Fruit fly (Drosophila melanogaster): ENCODE measurements around the gene Daxx.

Gene Daxx

dm6 chr2L:6448334-6448703 lies 32.4 kb upstream of the Daxx start, which contains the start of gene Acox3 (continued):
- no peak for TF ChIP-seq CG11560 (tag; IDR thresholded peaks at IDR 0.05)
- TF ChIP-seq wek (GFP tag; optimal IDR thresholded peaks at IDR 0.05) = no peak
- TF ChIP-seq hkb (optimal IDR thresholded peaks at IDR 0.05) = no peak
- TF ChIP-seq hkb (GFP tag; IDR thresholded peaks at IDR 0.05) = no peak
- TF ChIP-seq CG14710 (tag; optimal IDR thresholded peaks at IDR 0.05) = peak; percentile 59
- TF ChIP-seq Ptx1 (GFP tag; IDR thresholded peaks at IDR 0.05) = no peak
- no peak for TF ChIP-seq CG9437 (GFP tag; optimal IDR thresholded peaks at IDR 0.05)
- no peak for TF ChIP-seq CrebB (tag; optimal IDR thresholded peaks at IDR 0.05)
- TF ChIP-seq CG17361 (GFP tag; IDR thresholded peaks at IDR 0.05) = 0 out of 3 replicates have a peak, but pooled peaks have one; percentile 24
- TF ChIP-seq CG18599 (GFP tag; optimal IDR thresholded peaks at IDR 0.05) = no peak
- peak; percentile 39 for TF ChIP-seq CG10267 (tag; optimal IDR thresholded peaks at IDR 0.05)
- TF ChIP-seq ken (GFP tag; IDR thresholded peaks at IDR 0.05) = no peak
- no peak for TF ChIP-seq gsb-n (tag; optimal IDR thresholded peaks at IDR 0.05)
- peak; percentile 2 for TF ChIP-seq Vsx1 (GFP tag; optimal IDR thresholded peaks at IDR 0.05)
- no peak for TF ChIP-seq pho (GFP tag; optimal IDR thresholded peaks at IDR 0.05)
- no peak for TF ChIP-seq pb (GFP tag; optimal IDR thresholded peaks at IDR 0.05)
- TF ChIP-seq sens (GFP tag) = peak; percentile 41
- TF ChIP-seq YL-1 (GFP tag; optimal IDR thresholded peaks at IDR 0.05) = peak; percentile 43
- no peak for TF ChIP-seq br (optimal IDR thresholded peaks at IDR 0.05)
- peak in 1 of 2 experiments; percentile 81 for TF ChIP-seq Pdp1 (GFP tag; optimal IDR thresholded peaks at IDR 0.05)
- TF ChIP-seq CG17829 (tag; optimal IDR thresholded peaks at IDR 0.05) = peak; percentile 27
- TF ChIP-seq sima (GFP tag; optimal IDR thresholded peaks at IDR 0.05) = no peak
- peak; percentile 6 for TF ChIP-seq BEAF-32 (GFP tag; optimal IDR thresholded peaks at IDR 0.05)

- TF ChIP-seq CG32767 (GFP tag; IDR thresholded peaks at IDR 0.05) (no peak), CG9932 (GFP tag; IDR thresholded peaks at IDR 0.05) (no peak), Mrtf (GFP tag; IDR thresholded peaks at IDR 0.05) (no peak), sens (GFP tag) (peak; percentile 26), CG8281 (tag; optimal IDR thresholded peaks at IDR 0.05) (no peak), Med (GFP tag) (peak; percentile 43), NK7.1 (GFP tag; optimal IDR thresholded peaks at IDR 0.05) (no peak), CG1024 (GFP tag; IDR thresholded peaks at IDR 0.05) (0 out of 2 replicates have a peak, but pooled peaks have one; percentile 3), chif (GFP tag; optimal IDR thresholded peaks at IDR 0.05) (no peak), Bgb (GFP tag; IDR thresholded peaks at IDR 0.05; ENCODE audit: partially characterized antibody) (0 out of 2 replicates have a peak, but pooled peaks have one; percentile 10), Scr (GFP tag; IDR thresholded peaks at IDR 0.05; ENCODE audit: partially characterized antibody) (no peak), chinmo (GFP tag; IDR thresholded peaks at IDR 0.05; ENCODE audit: partially characterized antibody) (0 out of 4 replicates have a peak, but pooled peaks have one; percentile 18), Ets65A (GFP tag) (peak; percentile 89)
These were observed 31.0 kb upstream of the Daxx start for dm6 chr2L:6449753-6450152.

- TF ChIP-seq cg (GFP tag; optimal IDR thresholded peaks at IDR 0.05) (peak; percentile 90), CG4404 (GFP tag; IDR thresholded peaks at IDR 0.05) (no peak), gt (GFP tag; IDR thresholded peaks at IDR 0.05) (no peak), yki (optimal IDR thresholded peaks at IDR 0.05) (no peak), Six4 (GFP tag; optimal IDR thresholded peaks at IDR 0.05) (no peak), CG16779 (GFP tag; IDR thresholded peaks at IDR 0.05) (no peak), scrt (GFP tag; optimal IDR thresholded peaks at IDR 0.05) (no peak), aop (GFP tag; IDR thresholded peaks at IDR 0.05) (no peak), BtbVII (GFP tag; optimal IDR thresholded peaks at IDR 0.05) (no peak), Jarid2 (GFP tag; optimal IDR thresholded peaks at IDR 0.05) (peak; percentile 39), repo (GFP tag; optimal IDR thresholded peaks at IDR 0.05) (no peak), CG2712 (tag; optimal IDR thresholded peaks at IDR 0.05) (no peak), crp (GFP tag; optimal IDR thresholded peaks at IDR 0.05) (no peak), CG17361 (GFP tag; IDR thresholded peaks at IDR 0.05) (no peak), Adf1 (GFP tag; IDR thresholded peaks at IDR 0.05) (no peak; the same call in 1 of the 2 replicates)
These were observed 25.4 kb upstream of the Daxx start, which contains the start of gene retm for dm6 chr2L:6455032-6455954. TSS of gene retm (minus strand) at chr2L:6455929.

Data from whole organism, embryonic.